Fruit fly (Drosophila melanogaster): ENCODE measurements around the gene AnxB9.

- no peak for TF ChIP-seq usp (GFP tag; optimal IDR thresholded peaks at IDR 0.05)
- no peak for TF ChIP-seq psq (optimal IDR thresholded peaks at IDR 0.05)
- TF ChIP-seq EcR (GFP tag; optimal IDR thresholded peaks at IDR 0.05): no peak
- TF ChIP-seq CG8478 (optimal IDR thresholded peaks at IDR 0.05): no peak
Observed at dm6 chr3R:21048729-21049128, 16.3 kb upstream of the AnxB9 start, which contains the start of gene CG7079.

Data from whole organism.